Fruit fly (Drosophila melanogaster) whole organism, prepupa: ENCODE data around the gene Cyp9f2.
A peak's percentile ranks its signal among the peaks of the same experiment; 100 is the strongest.

Source experiments
- CG10669 ChIP-seq: fragments of 200-800 bp; sonication (Bioruptor generic); optimal IDR thresholded peaks from 3 replicates; lab custom pipeline; 2018; ENCODE audit warnings: missing biosample characterization, mild to moderate bottlenecking, missing genetic modification characterization, moderate library complexity
- CG15336 ChIP-seq: fragments of 200-800 bp; sonication (Bioruptor generic); IDR thresholded peaks from 2 replicates; pipeline ENCODE4 v1.3.6; 2022; ENCODE audit warnings: missing biosample characterization, missing genetic modification characterization
- CG4318 ChIP-seq: fragments of 200-800 bp; sonication (Bioruptor generic); optimal IDR thresholded peaks from 3 replicates; lab custom pipeline; 2017; ENCODE audit warnings: missing biosample characterization, mild to moderate bottlenecking, missing genetic modification characterization
- Ets21C ChIP-seq: fragments of 200-800 bp; sonication (Bioruptor generic); optimal IDR thresholded peaks from 3 replicates; lab custom pipeline; 2016; ENCODE audit warnings: missing biosample characterization, missing genetic modification characterization
- Sox15 ChIP-seq: fragments of 200-800 bp; sonication (Bioruptor generic); optimal IDR thresholded peaks from 3 replicates; lab custom pipeline; 2016; ENCODE audit warnings: missing biosample characterization, missing genetic modification characterization
- dac ChIP-seq: fragments of 200-800 bp; sonication (Bioruptor generic); optimal IDR thresholded peaks from 2 replicates; lab custom pipeline; 2017; ENCODE audit warnings: missing biosample characterization, mild to moderate bottlenecking, missing genetic modification characterization
- vri ChIP-seq: fragments of 200-800 bp; sonication (Bioruptor generic); optimal IDR thresholded peaks from 3 replicates; lab custom pipeline; 2016; ENCODE audit warnings: missing biosample characterization, mild to moderate bottlenecking, missing genetic modification characterization

dm6 chr3R:12451888-12452514 is 46.2 kb upstream of the Cyp9f2 start, which contains the start of gene CG5509:
- TF ChIP-seq vri (GFP tag; lab: Kevin White, UChicago), result no peak
- TF ChIP-seq CG15336 (GFP tag; lab: Robert Waterston, UW), result peak; percentile 29; the same call in 1 of the 2 replicates
- TF ChIP-seq Sox15 (GFP tag; lab: Kevin White, UChicago), result no peak
- no peak for TF ChIP-seq Ets21C (GFP tag; lab: Kevin White, UChicago)
- TF ChIP-seq dac (GFP tag; lab: Kevin White, UChicago), result no peak
- TF ChIP-seq CG10669 (GFP tag; lab: Kevin White, UChicago), result no peak
- no peak for TF ChIP-seq CG4318 (GFP tag; lab: Kevin White, UChicago)
